Fruit fly (Drosophila melanogaster): ENCODE measurements around the gene Sarm.

Gene Sarm

dm6 chr3L:8072720-8073119 lies 9.0 kb downstream of the Sarm start (continued):
- TF ChIP-seq Jarid2 (GFP tag; optimal IDR thresholded peaks at IDR 0.05) (peak; percentile 27), Taf1 (GFP tag; IDR thresholded peaks at IDR 0.05) (peak; percentile 38; the same call in 1 of the 2 replicates), NC2β (GFP tag; optimal IDR thresholded peaks at IDR 0.05) (no peak), nerfin-2 (GFP tag; IDR thresholded peaks at IDR 0.05; ENCODE audit: partially characterized antibody) (no peak), D19A (tag; optimal IDR thresholded peaks at IDR 0.05) (peak; percentile 66), CG7963 (GFP tag; IDR thresholded peaks at IDR 0.05; ENCODE audit: partially characterized antibody) (no peak), CG13123 (GFP tag; optimal IDR thresholded peaks at IDR 0.05) (no peak), D (optimal IDR thresholded peaks at IDR 0.05) (no peak), D (GFP tag; optimal IDR thresholded peaks at IDR 0.05) (peak; percentile 76), oc (tag; optimal IDR thresholded peaks at IDR 0.05) (peak; percentile 5), ato (GFP tag; IDR thresholded peaks at IDR 0.05; ENCODE audit: partially characterized antibody) (no peak), E2f2 (GFP tag; IDR thresholded peaks at IDR 0.05) (peak; percentile 28; the same call in 1 of the 2 replicates), CG13287 (GFP tag; IDR thresholded peaks at IDR 0.05; ENCODE audit: partially characterized antibody) (no peak), bab2 (GFP tag; optimal IDR thresholded peaks at IDR 0.05) (peak; percentile 74), Asciz (GFP tag; optimal IDR thresholded peaks at IDR 0.05) (peak; percentile 77), Dp (GFP tag; optimal IDR thresholded peaks at IDR 0.05) (no peak), CG11247 (GFP tag; IDR thresholded peaks at IDR 0.05) (peak; percentile 55; the same call in 1 of the 2 replicates), CG33213 (GFP tag; optimal IDR thresholded peaks at IDR 0.05) (peak; percentile 28), CG17829 (tag; optimal IDR thresholded peaks at IDR 0.05) (peak; percentile 66), CG12769 (tag; optimal IDR thresholded peaks at IDR 0.05) (no peak), chn (GFP tag; optimal IDR thresholded peaks at IDR 0.05) (no peak), gsb (GFP tag; IDR thresholded peaks at IDR 0.05) (peak; percentile 51; the same call in 1 of the 2 replicates), CG10979 (tag; optimal IDR thresholded peaks at IDR 0.05) (peak; percentile 80), dati (GFP tag; IDR thresholded peaks at IDR 0.05) (no peak), CG10274 (GFP tag; optimal IDR thresholded peaks at IDR 0.05) (peak; percentile 29), run (tag; optimal IDR thresholded peaks at IDR 0.05) (no peak), CG32767 (GFP tag; IDR thresholded peaks at IDR 0.05) (no peak), Lpt (GFP tag; optimal IDR thresholded peaks at IDR 0.05) (no peak), HLHmδ (GFP tag; optimal IDR thresholded peaks at IDR 0.05) (no peak), ash1 (GFP tag; optimal IDR thresholded peaks at IDR 0.05) (no peak), Atf3 (GFP tag; optimal IDR thresholded peaks at IDR 0.05) (no peak), cwo (GFP tag; optimal IDR thresholded peaks at IDR 0.05) (peak; percentile 65), nerfin-1 (tag; optimal IDR thresholded peaks at IDR 0.05) (peak; percentile 52), CG13424 (tag; optimal IDR thresholded peaks at IDR 0.05) (peak; percentile 28), z (GFP tag; IDR thresholded peaks at IDR 0.05) (0 out of 3 replicates have a peak, but pooled peaks have one; percentile 24), CG12659 (GFP tag; optimal IDR thresholded peaks at IDR 0.05) (no peak), mld (GFP tag; IDR thresholded peaks at IDR 0.05; ENCODE audit: partially characterized antibody) (no peak), da (GFP tag; optimal IDR thresholded peaks at IDR 0.05) (no peak), sr (GFP tag; IDR thresholded peaks at IDR 0.05) (no peak), prd (optimal IDR thresholded peaks at IDR 0.05) (no peak), prd (GFP tag; IDR thresholded peaks at IDR 0.05) (peak; percentile 79), fd102C (GFP tag; optimal IDR thresholded peaks at IDR 0.05) (no peak), fd64A (GFP tag; optimal IDR thresholded peaks at IDR 0.05) (peak; percentile 45), CG2120 (GFP tag; optimal IDR thresholded peaks at IDR 0.05) (peak; percentile 46), CG9437 (GFP tag; optimal IDR thresholded peaks at IDR 0.05) (no peak), fu2 (GFP tag; optimal IDR thresholded peaks at IDR 0.05) (no peak), dmrt11E (tag; optimal IDR thresholded peaks at IDR 0.05) (no peak), CG4424 (GFP tag; optimal IDR thresholded peaks at IDR 0.05) (peak; percentile 79), chm (GFP tag; IDR thresholded peaks at IDR 0.05) (no peak), pan (optimal IDR thresholded peaks at IDR 0.05) (no peak), pan (GFP tag; optimal IDR thresholded peaks at IDR 0.05 in 1 of 2, IDR thresholded peaks at IDR 0.05 in 1 of 2) (peak in 1 of 2 experiments; percentile 70)

Measured in whole organism, embryonic.